Fruit fly (Drosophila melanogaster) whole organism, embryonic: ENCODE results near the gene CG5191.

Source experiments
- CG11093 ChIP-seq: fragments of 200-800 bp; sonication (Bioruptor generic); IDR thresholded peaks from 3 replicates; pipeline ENCODE4 v1.3.6; 2022; ENCODE audit warnings: missing biosample characterization, missing genetic modification characterization
- CG12769 ChIP-seq: fragments of 200-800 bp; sonication (Bioruptor generic); optimal IDR thresholded peaks from 2 replicates; lab custom pipeline; 2019; ENCODE audit warnings: missing biosample characterization, mild to moderate bottlenecking, missing genetic modification characterization, moderate library complexity
- CG13775 ChIP-seq: fragments of 200-800 bp; sonication (Bioruptor generic); optimal IDR thresholded peaks from 3 replicates; lab custom pipeline; 2017; ENCODE audit warnings: missing biosample characterization, mild to moderate bottlenecking, missing genetic modification characterization
- CG1602 ChIP-seq: fragments of 200-800 bp; sonication (Bioruptor generic); optimal IDR thresholded peaks from 3 replicates; lab custom pipeline; 2016; ENCODE audit warnings: missing biosample characterization, missing genetic modification characterization
- CG2120 ChIP-seq: fragments of 200-800 bp; sonication (Bioruptor generic); optimal IDR thresholded peaks from 3 replicates; lab custom pipeline; 2016; ENCODE audit warnings: missing biosample characterization, missing genetic modification characterization
- CG2678 ChIP-seq: fragments of 200-800 bp; sonication (Bioruptor generic); optimal IDR thresholded peaks from 3 replicates; lab custom pipeline; 2019; ENCODE audit warnings: missing biosample characterization, mild to moderate bottlenecking, missing genetic modification characterization, moderate library complexity
- CG31388 ChIP-seq: fragments of 200-800 bp; sonication (Bioruptor generic); optimal IDR thresholded peaks from 2 replicates; lab custom pipeline; 2016; ENCODE audit warnings: missing biosample characterization, missing genetic modification characterization
- CG32772 ChIP-seq: fragments of 200-800 bp; sonication (Bioruptor generic); IDR thresholded peaks from 2 replicates; pipeline ENCODE4 v1.3.6; 2022; ENCODE audit warnings: missing biosample characterization, missing genetic modification characterization
- CG3838 ChIP-seq: fragments of 200-800 bp; sonication (Bioruptor generic); optimal IDR thresholded peaks from 3 replicates; lab custom pipeline; 2016; ENCODE audit warnings: missing biosample characterization, missing genetic modification characterization
- CG7556 ChIP-seq: fragments of 200-800 bp; sonication (Bioruptor generic); optimal IDR thresholded peaks from 2 replicates; lab custom pipeline; 2017; ENCODE audit warnings: missing biosample characterization, mild to moderate bottlenecking, missing genetic modification characterization
- CG7963 ChIP-seq: fragments of 200-800 bp; sonication (Bioruptor generic); IDR thresholded peaks from 3 replicates; pipeline ENCODE4 v1.3.6; 2022; ENCODE audit warnings: missing biosample characterization, missing genetic modification characterization; ENCODE audit not compliant: partially characterized antibody
- Ets65A ChIP-seq: fragments of 200-800 bp; sonication (Bioruptor generic); peaks from one replicate; lab custom pipeline; 2016; ENCODE audit warnings: missing biosample characterization, missing genetic modification characterization
- HLH4C ChIP-seq: fragments of 200-800 bp; sonication (Bioruptor generic); IDR thresholded peaks from 3 replicates; pipeline ENCODE4 v1.3.6; 2022; ENCODE audit warnings: missing biosample characterization, missing genetic modification characterization; ENCODE audit not compliant: partially characterized antibody
- HmgZ ChIP-seq: fragments of 200-800 bp; sonication (Bioruptor generic); optimal IDR thresholded peaks from 2 replicates; lab custom pipeline; 2018; ENCODE audit warnings: missing biosample characterization, mild to moderate bottlenecking, missing genetic modification characterization
- Hr39 ChIP-seq: fragments of >200 bp; optimal IDR thresholded peaks from 2 replicates; lab custom pipeline; 2017
- Med ChIP-seq: fragments of 200-800 bp; sonication (Bioruptor generic); peaks from one replicate; lab custom pipeline; 2016; ENCODE audit warnings: missing biosample characterization, missing genetic modification characterization, mild to moderate bottlenecking, inconsistent platforms, moderate library complexity
- Pdp1 ChIP-seq, 2 experiments: fragments of 200-800 bp; sonication (Bioruptor generic); optimal IDR thresholded peaks; 3 replicates each; lab custom pipeline; 2016; ENCODE audit warnings: missing biosample characterization in 2 of 2, missing genetic modification characterization in 2 of 2, mild to moderate bottlenecking in 1 of 2, moderate library complexity in 1 of 2
- Sry-δ ChIP-seq: fragments of 200-800 bp; sonication (Bioruptor generic); optimal IDR thresholded peaks from 2 replicates; lab custom pipeline; 2016; ENCODE audit warnings: missing biosample characterization, missing genetic modification characterization
- ato ChIP-seq: fragments of 200-800 bp; sonication (Bioruptor generic); IDR thresholded peaks from 2 replicates; pipeline ENCODE4 v1.3.6; 2022; ENCODE audit warnings: missing biosample characterization, missing genetic modification characterization; ENCODE audit not compliant: partially characterized antibody
- btn ChIP-seq: fragments of 200-800 bp; sonication (Bioruptor generic); optimal IDR thresholded peaks from 2 replicates; lab custom pipeline; 2016; ENCODE audit warnings: missing biosample characterization, missing genetic modification characterization
- ci ChIP-seq: fragments of 200-800 bp; sonication (Bioruptor generic); IDR thresholded peaks from 3 replicates; pipeline ENCODE4 v1.3.6; 2022; ENCODE audit warnings: missing biosample characterization, missing genetic modification characterization
- danr ChIP-seq: fragments of 200-800 bp; sonication (Bioruptor generic); IDR thresholded peaks from 2 replicates; pipeline ENCODE4 v1.3.6; 2022; ENCODE audit warnings: missing biosample characterization, missing genetic modification characterization
- exex ChIP-seq: fragments of 200-800 bp; sonication (Bioruptor generic); optimal IDR thresholded peaks from 4 replicates; lab custom pipeline; 2018; ENCODE audit warnings: missing biosample characterization, mild to moderate bottlenecking, missing genetic modification characterization, moderate library complexity
- ftz-f1 ChIP-seq: fragments of 200-800 bp; sonication (Bioruptor generic); optimal IDR thresholded peaks from 2 replicates; lab custom pipeline; 2016; ENCODE audit warnings: missing biosample characterization, missing genetic modification characterization
- gcm ChIP-seq: fragments of 200-800 bp; sonication (Bioruptor generic); optimal IDR thresholded peaks from 2 replicates; lab custom pipeline; 2019; ENCODE audit warnings: missing biosample characterization, mild to moderate bottlenecking, missing genetic modification characterization, moderate library complexity
- hth ChIP-seq: fragments of >200 bp; optimal IDR thresholded peaks from 2 replicates; lab custom pipeline; 2017; ENCODE audit warnings: inconsistent platforms
- lmd ChIP-seq: fragments of 200-800 bp; sonication (Bioruptor generic); IDR thresholded peaks from 2 replicates; pipeline ENCODE4 v1.3.6; 2022; ENCODE audit warnings: missing biosample characterization, missing genetic modification characterization
- nmo ChIP-seq: fragments of 200-800 bp; sonication (Bioruptor generic); optimal IDR thresholded peaks from 2 replicates; lab custom pipeline; 2018; ENCODE audit warnings: missing biosample characterization, mild to moderate bottlenecking, missing genetic modification characterization, moderate library complexity
- nom ChIP-seq: fragments of 200-800 bp; sonication (Bioruptor generic); optimal IDR thresholded peaks from 2 replicates; lab custom pipeline; 2017; ENCODE audit warnings: missing biosample characterization, missing genetic modification characterization, mild to moderate bottlenecking, moderate library complexity, missing genetic modification reagents
- prd ChIP-seq, 3 experiments: fragments of >200 bp in 2 of 3; fragments of 200-800 bp in 1 of 3; sonication (Bioruptor generic) in 1 of 3; optimal IDR thresholded peaks in 2 of 3; IDR thresholded peaks in 1 of 3; 2 replicates in 2 of 3; 3 replicates in 1 of 3; pipeline versions ENCODE4 v1.3.6 to Lab custom; 2017 to 2022; ENCODE audit warnings: missing biosample characterization in 1 of 3, missing genetic modification characterization in 1 of 3
- sc ChIP-seq, 3 experiments: fragments of >200 bp in 2 of 3; fragments of 200-800 bp in 1 of 3; sonication (Bioruptor generic) in 1 of 3; optimal IDR thresholded peaks; 2 replicates in 2 of 3; 3 replicates in 1 of 3; lab custom pipeline; 2017; ENCODE audit warnings: mild to moderate bottlenecking in 1 of 3, missing biosample characterization in 1 of 3, missing genetic modification characterization in 1 of 3, missing genetic modification reagents in 1 of 3
- sens-2 ChIP-seq: fragments of 200-800 bp; sonication (Bioruptor generic); IDR thresholded peaks from 2 replicates; pipeline ENCODE4 v1.3.6; 2022; ENCODE audit warnings: missing biosample characterization, missing genetic modification characterization
- sisA ChIP-seq: fragments of 200-800 bp; sonication (Bioruptor generic); IDR thresholded peaks from 2 replicates; pipeline ENCODE4 v1.3.6; 2022; ENCODE audit warnings: missing biosample characterization, missing genetic modification characterization
- sna ChIP-seq: fragments of 200-800 bp; sonication (Bioruptor generic); IDR thresholded peaks from 2 replicates; pipeline ENCODE4 v1.3.6; 2022; ENCODE audit warnings: missing biosample characterization, missing genetic modification characterization; ENCODE audit not compliant: partially characterized antibody
- toy ChIP-seq: fragments of 200-800 bp; sonication (Bioruptor generic); IDR thresholded peaks from 2 replicates; pipeline ENCODE4 v1.3.6; 2022; ENCODE audit warnings: missing biosample characterization, missing genetic modification characterization

The CG5191 gene

DNA sequence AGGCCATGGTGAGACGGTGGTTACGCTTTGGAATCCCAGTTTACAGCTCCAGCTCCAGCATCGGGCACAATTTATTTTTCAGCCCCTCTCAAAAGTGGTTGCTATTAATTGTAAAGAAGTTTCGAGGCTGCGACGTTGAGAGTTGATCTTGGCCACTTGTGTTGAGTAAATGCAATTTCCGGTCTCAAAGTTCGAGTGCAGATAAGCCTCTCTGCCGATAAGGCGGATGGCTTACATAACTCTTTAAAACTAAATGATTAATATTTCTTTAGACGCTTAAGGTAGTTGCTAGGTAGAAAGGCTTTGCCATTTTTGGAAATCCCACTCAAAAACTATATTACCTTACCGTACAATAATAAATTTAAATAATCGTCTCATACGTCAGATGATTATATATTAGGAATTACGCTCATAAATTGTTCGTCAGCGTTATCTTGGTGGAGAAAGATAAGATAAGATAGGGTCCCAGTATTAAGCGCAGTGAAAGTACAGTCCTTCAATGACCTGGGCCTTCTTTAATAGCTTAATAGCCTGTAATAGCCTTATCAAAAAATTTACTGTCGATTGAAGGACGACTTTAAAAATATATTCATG lies 45.0 kb downstream of the CG5191 start:
- no peak for TF ChIP-seq CG3838 (GFP tag; lab: Kevin White, UChicago)
- no peak for TF ChIP-seq CG13775 (GFP tag; lab: Kevin White, UChicago)
- peak; percentile 51 for TF ChIP-seq nom
- peak in 1 of 2 experiments; percentile 80 for TF ChIP-seq Pdp1 (GFP tag; optimal IDR thresholded peaks at IDR 0.05; lab: Kevin White, UChicago)
- TF ChIP-seq ato (GFP tag; lab: Robert Waterston, UW) = no peak
- TF ChIP-seq CG7963 (GFP tag; lab: Robert Waterston, UW) = no peak
- 0 out of 2 replicates have a peak, but pooled peaks have one; percentile 12 for TF ChIP-seq sens-2 (GFP tag; lab: Robert Waterston, UW)
- no peak for TF ChIP-seq CG31388 (GFP tag; lab: Kevin White, UChicago)
- TF ChIP-seq btn (GFP tag; lab: Kevin White, UChicago) = no peak
- TF ChIP-seq exex = peak; percentile 87
- TF ChIP-seq nmo (GFP tag; lab: Kevin White, UChicago) = no peak
- no peak for TF ChIP-seq sc (optimal IDR thresholded peaks at IDR 0.05; lab: Kevin White, UChicago)
- no peak for TF ChIP-seq sc (GFP tag; optimal IDR thresholded peaks at IDR 0.05; lab: Kevin White, UChicago)
- TF ChIP-seq toy = no peak
- peak; percentile 13; the same call in 1 of the 3 replicates for TF ChIP-seq ci
- TF ChIP-seq CG2678 = no peak
- no peak for TF ChIP-seq danr
- TF ChIP-seq CG32772 (GFP tag; lab: Robert Waterston, UW) = no peak
- TF ChIP-seq Med (GFP tag; lab: Kevin White, UChicago) = peak; percentile 24
- no peak for TF ChIP-seq CG2120 (GFP tag; lab: Kevin White, UChicago)
- no peak for TF ChIP-seq CG1602 (GFP tag; lab: Kevin White, UChicago)

DNA sequence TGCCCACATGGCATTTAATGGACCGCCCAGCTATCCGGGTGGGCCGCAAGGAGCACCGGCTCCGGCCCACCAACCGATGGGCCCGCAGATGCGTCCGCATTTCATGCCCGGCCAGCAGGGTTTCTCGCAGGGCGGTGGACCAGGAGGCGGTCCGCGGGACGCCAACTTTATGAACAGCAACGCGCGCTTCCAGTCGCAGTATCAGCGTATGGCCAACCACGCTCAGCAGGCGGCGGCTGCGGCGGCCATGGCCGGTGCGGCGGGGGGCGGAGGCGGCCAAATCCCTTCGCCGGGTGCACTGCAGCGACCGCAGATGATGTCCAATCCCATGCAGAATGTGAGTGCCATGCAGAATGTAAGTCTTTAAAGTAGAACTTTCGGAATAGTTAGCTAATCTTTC lies 47.5 kb downstream of the CG5191 start:
- peak; percentile 71 for TF ChIP-seq Ets65A (GFP tag; lab: Kevin White, UChicago)
- TF ChIP-seq gcm = no peak
- peak; percentile 40 for TF ChIP-seq Hr39 (lab: Kevin White, UChicago)
- TF ChIP-seq sisA = 0 out of 2 replicates have a peak, but pooled peaks have one; percentile 7
- no peak for TF ChIP-seq prd (optimal IDR thresholded peaks at IDR 0.05; lab: Kevin White, UChicago)
- TF ChIP-seq prd (GFP tag; IDR thresholded peaks at IDR 0.05; lab: Robert Waterston, UW) = peak; percentile 35; the same call in 1 of the 3 replicates
- TF ChIP-seq CG11093 (GFP tag; lab: Robert Waterston, UW) = 0 out of 3 replicates have a peak, but pooled peaks have one; percentile 21

DNA sequence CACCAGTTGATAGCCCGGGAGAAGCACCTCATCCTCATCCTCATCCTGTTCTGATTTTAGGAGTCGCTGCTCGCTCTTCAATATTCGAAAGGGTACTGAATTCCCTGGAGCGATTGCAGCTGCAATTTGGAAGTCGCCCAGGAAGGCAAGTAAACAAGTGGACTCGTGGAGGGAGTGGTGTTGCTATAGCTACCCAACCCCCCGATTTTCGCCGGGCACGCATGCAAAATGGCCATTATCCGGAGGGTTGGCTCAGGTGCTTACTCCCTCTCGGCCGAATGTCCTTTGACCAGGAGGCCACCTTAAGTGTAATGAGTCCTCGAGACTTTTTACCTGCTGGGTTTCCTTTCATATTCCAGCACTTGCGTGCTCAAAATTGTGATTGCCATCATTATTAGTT lies 56.1 kb downstream of the CG5191 start, which contains the start of gene CG15923:
Gene CG15923, minus strand, starts transcription at position 101 of the 400 bp plus-strand sequence.
- TF ChIP-seq hth (lab: Kevin White, UChicago) = no peak
- 0 out of 2 replicates have a peak, but pooled peaks have one; percentile 17 for TF ChIP-seq lmd (GFP tag; lab: Robert Waterston, UW)
- no peak for TF ChIP-seq CG12769 (tag; lab: Kevin White, UChicago)
- TF ChIP-seq HmgZ (tag; lab: Kevin White, UChicago) = no peak
- TF ChIP-seq HLH4C (GFP tag; lab: Robert Waterston, UW) = 0 out of 3 replicates have a peak, but pooled peaks have one; percentile 18
- TF ChIP-seq ftz-f1 (GFP tag; lab: Kevin White, UChicago) = no peak
- no peak for TF ChIP-seq CG7556 (GFP tag; lab: Kevin White, UChicago)
- no peak for TF ChIP-seq sna
- TF ChIP-seq Sry-δ (GFP tag; lab: Kevin White, UChicago) = no peak
